Worm (Caenorhabditis elegans): ENCODE measurements around the gene Y39A1C.1.

Gene Y39A1C.1

DNA sequence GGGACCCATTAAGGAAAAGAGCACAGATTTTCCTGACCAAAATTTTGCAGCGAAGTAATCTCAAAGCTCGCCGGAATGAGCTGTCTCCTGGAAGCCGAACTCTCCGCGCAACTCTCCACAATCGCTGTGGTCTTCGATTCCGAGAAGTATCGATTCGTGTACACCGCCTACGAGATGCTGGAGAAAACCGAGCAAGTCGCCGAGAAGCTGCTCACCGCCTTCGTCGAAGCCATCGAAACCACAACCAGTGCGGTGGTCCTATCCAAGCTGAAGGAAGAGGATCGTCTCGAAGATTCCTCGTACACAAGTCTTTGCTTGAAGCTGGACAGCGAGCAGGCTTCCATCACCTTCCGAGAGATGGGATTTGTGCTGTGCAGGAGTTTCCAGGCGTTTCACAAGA, 15.6 kb downstream of the Y39A1C.1 start:
- TF ChIP-seq unc-120 (tag; optimal IDR thresholded peaks at IDR 0.05; ENCODE audit: poor library complexity, severe bottlenecking) (no peak), zip-8 (tag; optimal IDR thresholded peaks at IDR 0.05) (no peak), ceh-43 (GFP tag; optimal IDR thresholded peaks at IDR 0.05) (no peak), unc-62 (GFP tag; optimal IDR thresholded peaks at IDR 0.05) (no peak), mls-2 (tag; optimal IDR thresholded peaks at IDR 0.05) (no peak), cnd-1 (tag; optimal IDR thresholded peaks at IDR 0.05) (no peak), pha-4 (tag; optimal IDR thresholded peaks at IDR 0.05) (no peak), M03D4.4 (tag; optimal IDR thresholded peaks at IDR 0.05) (no peak), nhr-2 (tag; optimal IDR thresholded peaks at IDR 0.05) (no peak)

ce11 chrIII:10875132-10875531, 19.9 kb downstream of the Y39A1C.1 start, which contains the start of gene C44B9.2:
Gene C44B9.2 (plus strand): TSS chrIII:10875432.
- TF ChIP-seq blmp-1 (tag; optimal IDR thresholded peaks at IDR 0.05), result no peak
- TF ChIP-seq tbx-8 (GFP tag; optimal IDR thresholded peaks at IDR 0.05), result no peak
- TF ChIP-seq lin-32 (GFP tag; optimal IDR thresholded peaks at IDR 0.05), result no peak

DNA sequence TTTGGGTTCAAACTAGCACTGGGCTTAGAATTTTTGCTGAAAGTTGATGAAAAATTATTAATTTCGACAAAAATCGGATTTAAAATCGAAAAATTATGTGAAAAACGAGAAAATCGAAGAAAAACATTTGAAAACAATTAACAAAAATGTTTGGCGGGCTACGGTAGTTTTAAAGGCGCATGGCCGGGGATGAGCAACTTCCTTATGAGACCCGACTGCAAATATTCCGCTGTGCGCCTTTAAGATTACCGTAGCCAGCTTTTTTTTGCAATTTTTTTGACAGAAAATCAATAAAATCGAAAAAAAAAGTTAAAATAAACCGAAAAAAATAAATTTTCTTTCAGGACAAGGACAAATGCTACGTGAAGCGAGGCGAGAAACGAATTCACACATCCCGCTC, 22.3 kb downstream of the Y39A1C.1 start:
- TF ChIP-seq mls-2 (tag; optimal IDR thresholded peaks at IDR 0.05), result no peak

DNA sequence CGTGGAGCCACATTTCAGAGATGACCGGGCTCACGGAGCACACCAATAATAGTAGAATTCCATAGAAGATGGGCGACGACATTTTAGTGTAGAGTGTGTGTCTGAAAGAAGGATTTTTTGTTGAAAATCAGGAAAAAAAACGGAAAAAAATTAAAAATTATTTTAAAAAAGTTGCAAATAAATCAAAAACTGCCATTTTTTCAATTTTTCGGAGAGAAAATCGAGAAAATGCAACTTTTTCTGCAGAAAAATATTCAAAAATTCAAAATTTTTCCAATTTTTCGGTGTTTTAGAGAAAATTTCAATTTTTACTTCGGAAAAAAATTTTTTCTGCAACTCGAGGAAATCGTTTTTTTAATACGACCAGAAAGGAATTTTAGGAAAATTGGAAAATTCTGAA, 24.8 kb downstream of the Y39A1C.1 start, which contains the start of gene C44B9.3:
C44B9.3 (minus strand) TSS at position 101 of the 400 bp plus-strand sequence.
- TF ChIP-seq M03D4.4 (tag; optimal IDR thresholded peaks at IDR 0.05), result no peak
- TF ChIP-seq ceh-83 (GFP tag; optimal IDR thresholded peaks at IDR 0.05), result no peak
- TF ChIP-seq ham-2 (GFP tag; optimal IDR thresholded peaks at IDR 0.05), result no peak
- TF ChIP-seq ceh-39 (tag; optimal IDR thresholded peaks at IDR 0.05), result no peak
- no peak for TF ChIP-seq snpc-4 (tag; optimal IDR thresholded peaks at IDR 0.05)
- no peak for TF ChIP-seq ces-1 (GFP tag; optimal IDR thresholded peaks at IDR 0.05)
- TF ChIP-seq nhr-12 (tag; optimal IDR thresholded peaks at IDR 0.05), result no peak
- no peak for TF ChIP-seq mab-5 (tag; optimal IDR thresholded peaks at IDR 0.05)
- no peak for TF ChIP-seq sptf-1 (tag; optimal IDR thresholded peaks at IDR 0.05)
- no peak for TF ChIP-seq lin-32 (GFP tag; optimal IDR thresholded peaks at IDR 0.05)
- no peak for TF ChIP-seq ceh-43 (GFP tag; optimal IDR thresholded peaks at IDR 0.05)
- no peak for TF ChIP-seq zip-8 (tag; optimal IDR thresholded peaks at IDR 0.05)
- no peak for TF ChIP-seq ztf-11 (tag; optimal IDR thresholded peaks at IDR 0.05)
- no peak for TF ChIP-seq unc-62 (GFP tag; optimal IDR thresholded peaks at IDR 0.05)
- TF ChIP-seq blmp-1 (tag; optimal IDR thresholded peaks at IDR 0.05), result no peak
- TF ChIP-seq mls-2 (tag; optimal IDR thresholded peaks at IDR 0.05), result no peak
- TF ChIP-seq bed-3 (GFP tag; optimal IDR thresholded peaks at IDR 0.05), result no peak

- TF ChIP-seq ceh-43 (GFP tag; optimal IDR thresholded peaks at IDR 0.05), result no peak
- TF ChIP-seq lin-13 (tag; optimal IDR thresholded peaks at IDR 0.05), result no peak
- TF ChIP-seq ham-2 (GFP tag; optimal IDR thresholded peaks at IDR 0.05), result no peak
- no peak for TF ChIP-seq pha-4 (tag; optimal IDR thresholded peaks at IDR 0.05)
- TF ChIP-seq snpc-4 (tag; optimal IDR thresholded peaks at IDR 0.05), result no peak
- no peak for TF ChIP-seq flh-1 (GFP tag; optimal IDR thresholded peaks at IDR 0.05)
- TF ChIP-seq elt-1 (tag; optimal IDR thresholded peaks at IDR 0.05; ENCODE audit: borderline replicate concordance, insufficient read depth), result no peak
- no peak for TF ChIP-seq sptf-1 (tag; optimal IDR thresholded peaks at IDR 0.05)
- TF ChIP-seq lin-32 (GFP tag; optimal IDR thresholded peaks at IDR 0.05), result no peak
- TF ChIP-seq ceh-39 (tag; optimal IDR thresholded peaks at IDR 0.05), result no peak
- no peak for TF ChIP-seq blmp-1 (tag; optimal IDR thresholded peaks at IDR 0.05)
- no peak for TF ChIP-seq bed-3 (GFP tag; optimal IDR thresholded peaks at IDR 0.05)
- no peak for TF ChIP-seq drap-1 (GFP tag; optimal IDR thresholded peaks at IDR 0.05)
- TF ChIP-seq sem-2 (GFP tag; optimal IDR thresholded peaks at IDR 0.05), result no peak
- TF ChIP-seq hlh-1 (tag; optimal IDR thresholded peaks at IDR 0.05), result no peak
- no peak for TF ChIP-seq elt-3 (tag; optimal IDR thresholded peaks at IDR 0.05)
- no peak for TF ChIP-seq unc-62 (GFP tag; optimal IDR thresholded peaks at IDR 0.05)
- no peak for TF ChIP-seq nhr-76 (tag; optimal IDR thresholded peaks at IDR 0.05)
- TF ChIP-seq tbx-8 (GFP tag; optimal IDR thresholded peaks at IDR 0.05), result no peak
These were observed 26.2 kb downstream of the Y39A1C.1 start, which contains the start of gene athp-1 for ce11 chrIII:10881462-10881861. Gene athp-1 (plus strand): TSS chrIII:10881766.

ce11 chrIII:10881996-10882395, 26.7 kb downstream of the Y39A1C.1 start:
- TF ChIP-seq mls-2 (tag; optimal IDR thresholded peaks at IDR 0.05) (no peak), nhr-12 (tag; optimal IDR thresholded peaks at IDR 0.05) (no peak), lin-32 (GFP tag; optimal IDR thresholded peaks at IDR 0.05) (no peak), pha-4 (tag; optimal IDR thresholded peaks at IDR 0.05) (peak; percentile 52), mab-5 (tag; optimal IDR thresholded peaks at IDR 0.05) (no peak), unc-62 (GFP tag; optimal IDR thresholded peaks at IDR 0.05) (no peak), lin-13 (tag; optimal IDR thresholded peaks at IDR 0.05) (peak; percentile 47), ces-1 (GFP tag; optimal IDR thresholded peaks at IDR 0.05) (peak; percentile 77), bed-3 (GFP tag; optimal IDR thresholded peaks at IDR 0.05) (no peak), drap-1 (GFP tag; optimal IDR thresholded peaks at IDR 0.05) (no peak), nhr-2 (tag; optimal IDR thresholded peaks at IDR 0.05) (no peak), snpc-4 (tag; optimal IDR thresholded peaks at IDR 0.05) (no peak), cnd-1 (tag; optimal IDR thresholded peaks at IDR 0.05) (no peak), flh-1 (GFP tag; optimal IDR thresholded peaks at IDR 0.05) (no peak), ham-2 (GFP tag; optimal IDR thresholded peaks at IDR 0.05) (no peak), hlh-1 (tag; optimal IDR thresholded peaks at IDR 0.05) (no peak), tbx-8 (GFP tag; optimal IDR thresholded peaks at IDR 0.05) (no peak), sem-2 (GFP tag; optimal IDR thresholded peaks at IDR 0.05) (no peak), elt-1 (tag; optimal IDR thresholded peaks at IDR 0.05; ENCODE audit: borderline replicate concordance, insufficient read depth) (no peak), zip-8 (tag; optimal IDR thresholded peaks at IDR 0.05) (no peak), M03D4.4 (tag; optimal IDR thresholded peaks at IDR 0.05) (peak; percentile 7), unc-120 (tag; optimal IDR thresholded peaks at IDR 0.05; ENCODE audit: poor library complexity, severe bottlenecking) (no peak), mep-1 (tag; optimal IDR thresholded peaks at IDR 0.05) (peak; percentile 26), ceh-83 (GFP tag; optimal IDR thresholded peaks at IDR 0.05) (no peak), nhr-28 (tag; optimal IDR thresholded peaks at IDR 0.05) (no peak), blmp-1 (tag; optimal IDR thresholded peaks at IDR 0.05) (no peak), ceh-43 (GFP tag; optimal IDR thresholded peaks at IDR 0.05) (no peak), unc-39 (tag; optimal IDR thresholded peaks at IDR 0.05) (no peak), lsy-2 (tag; optimal IDR thresholded peaks at IDR 0.05) (peak; percentile 24), ceh-39 (tag; optimal IDR thresholded peaks at IDR 0.05) (no peak)

Data from whole organism, mixed stage, embryonic.